Fruit fly (Drosophila melanogaster): ENCODE measurements around the gene CG43680.

CG43680 gene

dm6 chr3L:15089083-15089704 is 36.0 kb upstream of the CG43680 start:
- TF ChIP-seq psq (optimal IDR thresholded peaks at IDR 0.05) (no peak), usp (GFP tag; optimal IDR thresholded peaks at IDR 0.05) (no peak), Dll (optimal IDR thresholded peaks at IDR 0.05) (no peak), pan (optimal IDR thresholded peaks at IDR 0.05) (no peak)

- TF ChIP-seq psq (optimal IDR thresholded peaks at IDR 0.05) (no peak), CG8478 (optimal IDR thresholded peaks at IDR 0.05) (no peak), usp (GFP tag; optimal IDR thresholded peaks at IDR 0.05) (no peak), pan (optimal IDR thresholded peaks at IDR 0.05) (no peak)
Observed at dm6 chr3L:15088285-15088684, 35.1 kb upstream of the CG43680 start.

dm6 chr3L:15084288-15084687 is 31.1 kb upstream of the CG43680 start:
- no peak for TF ChIP-seq Dll (optimal IDR thresholded peaks at IDR 0.05)
- TF ChIP-seq usp (GFP tag; optimal IDR thresholded peaks at IDR 0.05) = no peak
- no peak for TF ChIP-seq CG8478 (optimal IDR thresholded peaks at IDR 0.05)
- no peak for TF ChIP-seq EcR (GFP tag; optimal IDR thresholded peaks at IDR 0.05)
- TF ChIP-seq psq (optimal IDR thresholded peaks at IDR 0.05) = no peak
- TF ChIP-seq pan (optimal IDR thresholded peaks at IDR 0.05) = no peak

dm6 chr3L:15079278-15079677 is 26.1 kb upstream of the CG43680 start:
- TF ChIP-seq CG8478 (optimal IDR thresholded peaks at IDR 0.05) = no peak
- no peak for TF ChIP-seq EcR (GFP tag; optimal IDR thresholded peaks at IDR 0.05)
- no peak for TF ChIP-seq Dll (optimal IDR thresholded peaks at IDR 0.05)
- TF ChIP-seq psq (optimal IDR thresholded peaks at IDR 0.05) = no peak
- no peak for TF ChIP-seq pan (optimal IDR thresholded peaks at IDR 0.05)
- TF ChIP-seq usp (GFP tag; optimal IDR thresholded peaks at IDR 0.05) = no peak

- TF ChIP-seq CG8478 (optimal IDR thresholded peaks at IDR 0.05) (no peak), pan (optimal IDR thresholded peaks at IDR 0.05) (no peak), psq (optimal IDR thresholded peaks at IDR 0.05) (no peak), usp (GFP tag; optimal IDR thresholded peaks at IDR 0.05) (no peak), EcR (GFP tag; optimal IDR thresholded peaks at IDR 0.05) (no peak), Dll (optimal IDR thresholded peaks at IDR 0.05) (no peak)
Observed at dm6 chr3L:15078347-15078746, 25.2 kb upstream of the CG43680 start, which contains the start of gene Or71a. Or71a (minus strand) TSS chr3L:15078447.

dm6 chr3L:15076380-15076779 is 23.2 kb upstream of the CG43680 start:
- TF ChIP-seq pan (optimal IDR thresholded peaks at IDR 0.05) = no peak
- TF ChIP-seq EcR (GFP tag; optimal IDR thresholded peaks at IDR 0.05) = no peak
- no peak for TF ChIP-seq usp (GFP tag; optimal IDR thresholded peaks at IDR 0.05)

dm6 chr3L:15073680-15074079 is 20.5 kb upstream of the CG43680 start:
- no peak for TF ChIP-seq psq (optimal IDR thresholded peaks at IDR 0.05)
- no peak for TF ChIP-seq usp (GFP tag; optimal IDR thresholded peaks at IDR 0.05)
- TF ChIP-seq CG8478 (optimal IDR thresholded peaks at IDR 0.05) = no peak
- no peak for TF ChIP-seq pan (optimal IDR thresholded peaks at IDR 0.05)
- no peak for TF ChIP-seq EcR (GFP tag; optimal IDR thresholded peaks at IDR 0.05)
- TF ChIP-seq Dll (optimal IDR thresholded peaks at IDR 0.05) = no peak

dm6 chr3L:15072149-15072548 is 19.0 kb upstream of the CG43680 start:
- TF ChIP-seq pan (optimal IDR thresholded peaks at IDR 0.05) = no peak
- no peak for TF ChIP-seq CG8478 (optimal IDR thresholded peaks at IDR 0.05)
- TF ChIP-seq Dll (optimal IDR thresholded peaks at IDR 0.05) = no peak
- no peak for TF ChIP-seq psq (optimal IDR thresholded peaks at IDR 0.05)
- no peak for TF ChIP-seq usp (GFP tag; optimal IDR thresholded peaks at IDR 0.05)
- TF ChIP-seq EcR (GFP tag; optimal IDR thresholded peaks at IDR 0.05) = no peak

- TF ChIP-seq EcR (GFP tag; optimal IDR thresholded peaks at IDR 0.05) (no peak), Dll (optimal IDR thresholded peaks at IDR 0.05) (no peak), psq (optimal IDR thresholded peaks at IDR 0.05) (no peak), usp (GFP tag; optimal IDR thresholded peaks at IDR 0.05) (no peak), pan (optimal IDR thresholded peaks at IDR 0.05) (no peak), CG8478 (optimal IDR thresholded peaks at IDR 0.05) (no peak)
Observed at dm6 chr3L:15064877-15065276, 11.7 kb upstream of the CG43680 start, which contains the start of gene Sytbeta. Sytbeta (minus strand) TSS chr3L:15064977.

- TF ChIP-seq usp (GFP tag; optimal IDR thresholded peaks at IDR 0.05) (no peak), pan (optimal IDR thresholded peaks at IDR 0.05) (no peak), Dll (optimal IDR thresholded peaks at IDR 0.05) (no peak), EcR (GFP tag; optimal IDR thresholded peaks at IDR 0.05) (no peak)
Observed at dm6 chr3L:15061605-15062004, 8.5 kb upstream of the CG43680 start, which contains the start of gene CG13460. CG13460 (minus strand) TSS chr3L:15061705.

- TF ChIP-seq psq (optimal IDR thresholded peaks at IDR 0.05) (no peak), EcR (GFP tag; optimal IDR thresholded peaks at IDR 0.05) (no peak), CG8478 (optimal IDR thresholded peaks at IDR 0.05) (no peak), Dll (optimal IDR thresholded peaks at IDR 0.05) (no peak), pan (optimal IDR thresholded peaks at IDR 0.05) (no peak), usp (GFP tag; optimal IDR thresholded peaks at IDR 0.05) (no peak)
Observed at dm6 chr3L:15054477-15054876, 1.3 kb upstream of the CG43680 start, which contains the start of gene EAChm. EAChm (plus strand) TSS chr3L:15054777.

- TF ChIP-seq CG8478 (optimal IDR thresholded peaks at IDR 0.05) (no peak), usp (GFP tag; optimal IDR thresholded peaks at IDR 0.05) (no peak), psq (optimal IDR thresholded peaks at IDR 0.05) (no peak), EcR (GFP tag; optimal IDR thresholded peaks at IDR 0.05) (no peak), pan (optimal IDR thresholded peaks at IDR 0.05) (no peak), Dll (optimal IDR thresholded peaks at IDR 0.05) (no peak)
Observed at dm6 chr3L:15054035-15054434, 884 bp upstream of the CG43680 start, which contains the start of gene CG18649. CG18649 (minus strand) TSS chr3L:15054135.

dm6 chr3L:15052390-15052789 is 761 bp downstream of the CG43680 start, which contains the start of gene CG13461:
CG13461 (minus strand) TSS chr3L:15052490.
- TF ChIP-seq usp (GFP tag; optimal IDR thresholded peaks at IDR 0.05) (no peak), pan (optimal IDR thresholded peaks at IDR 0.05) (no peak), psq (optimal IDR thresholded peaks at IDR 0.05) (no peak), Dll (optimal IDR thresholded peaks at IDR 0.05) (no peak), EcR (GFP tag; optimal IDR thresholded peaks at IDR 0.05) (no peak)
